Worm (Caenorhabditis elegans) whole organism, midembryonic: ENCODE results near the gene lin-42.

Source experiments
- cog-1 ChIP-seq: sonication (generic microtip); optimal IDR thresholded peaks from 2 replicates; lab custom pipeline; 2016; ENCODE audit warnings: missing genetic modification characterization, missing compliant biosample characterization
- flt-1 ChIP-seq: fragments of 200-800 bp; sonication (Bioruptor generic); IDR thresholded peaks from 2 replicates; pipeline ENCODE4 v1.3.6; 2022; ENCODE audit warnings: missing genetic modification characterization, missing compliant biosample characterization
- klf-2 ChIP-seq: fragments of 200-800 bp; sonication (Bioruptor generic); conservative IDR thresholded peaks from 2 replicates; pipeline ENCODE4 v1.3.6; 2022; ENCODE audit warnings: missing genetic modification reagents, missing genetic modification characterization, missing compliant biosample characterization
- med-1 ChIP-seq: sonication (generic microtip); optimal IDR thresholded peaks from 2 replicates; lab custom pipeline; 2017; ENCODE audit warnings: missing genetic modification characterization, mild to moderate bottlenecking, missing compliant biosample characterization, antibody characterized with exemption, missing genetic modification reagents; ENCODE audit not compliant: insufficient read depth
- tab-1 ChIP-seq: fragments of 200-800 bp; sonication (Bioruptor generic); IDR thresholded peaks from 2 replicates; pipeline ENCODE4 v1.3.6; 2022; ENCODE audit warnings: missing genetic modification characterization, missing compliant biosample characterization
- ztf-23 ChIP-seq: fragments of 200-800 bp; sonication (Bioruptor generic); IDR thresholded peaks from 2 replicates; pipeline ENCODE4 v1.3.6; 2022; ENCODE audit warnings: missing genetic modification reagents, missing genetic modification characterization, missing compliant biosample characterization
- ztf-29 ChIP-seq: fragments of 200-800 bp; sonication (Bioruptor generic); IDR thresholded peaks from 2 replicates; pipeline ENCODE4 v1.3.6; 2022; ENCODE audit warnings: missing genetic modification reagents, missing genetic modification characterization, missing compliant biosample characterization

DNA sequence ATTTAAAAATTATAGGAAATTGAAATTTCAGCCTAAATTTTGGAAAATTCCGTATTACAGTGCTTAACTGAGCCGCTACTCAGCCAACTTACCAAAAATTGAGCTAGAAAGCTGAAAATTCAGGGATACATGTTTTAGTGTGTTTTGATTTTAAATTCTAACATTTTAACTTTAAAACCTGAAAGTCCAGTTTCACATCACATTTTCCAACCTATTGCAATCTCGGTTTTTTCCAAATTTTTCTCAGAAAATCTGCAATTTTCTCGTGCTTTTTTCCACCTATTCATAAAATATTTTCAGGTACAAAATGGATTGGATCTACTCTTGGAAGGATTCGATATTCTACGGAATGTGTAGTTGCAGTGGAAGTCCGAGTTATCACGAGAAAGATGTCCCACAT is 55.1 kb downstream of the lin-42 start, which contains the start of gene F53A10.2:
- no peak for TF ChIP-seq tab-1 (GFP tag; lab: Robert Waterston, UW)
- TF ChIP-seq flt-1 = no peak
- no peak for TF ChIP-seq cog-1 (tag; lab: Kevin White, UChicago)
- TF ChIP-seq klf-2 = no peak
- no peak for TF ChIP-seq ztf-23
- no peak for TF ChIP-seq ztf-29 (GFP tag; lab: Robert Waterston, UW)
- no peak for TF ChIP-seq med-1
